Worm (Caenorhabditis elegans) whole organism, L4 larva: ENCODE results near the gene crm-1.

Source experiments
- D1046.2 ChIP-seq: fragments of 200-800 bp; sonication (Bioruptor generic); IDR thresholded peaks from 2 replicates; pipeline ENCODE4 v1.3.6; 2022; ENCODE audit warnings: missing genetic modification characterization, missing compliant biosample characterization
- F26F4.8 ChIP-seq: fragments of 200-800 bp; sonication (Bioruptor generic); conservative IDR thresholded peaks from 2 replicates; pipeline ENCODE4 v1.3.6; 2022; ENCODE audit warnings: missing genetic modification characterization, missing compliant biosample characterization
- F37D6.2 ChIP-seq: sonication (generic microtip); optimal IDR thresholded peaks from 2 replicates; lab custom pipeline; 2016; ENCODE audit warnings: mild to moderate bottlenecking, missing genetic modification characterization, missing compliant biosample characterization
- F44E2.7 ChIP-seq: fragments of 200-800 bp; sonication (Bioruptor generic); IDR thresholded peaks from 2 replicates; pipeline ENCODE4 v2.1.2; 2022; ENCODE audit warnings: missing genetic modification characterization, missing compliant biosample characterization
- R02D3.7 ChIP-seq: fragments of 150-350 bp; sonication (generic microtip); optimal IDR thresholded peaks from 3 replicates; lab custom pipeline; 2014; ENCODE audit warnings: missing biosample characterization, missing genetic modification characterization
- T20F7.1 ChIP-seq: fragments of 200-800 bp; sonication (Bioruptor generic); optimal IDR thresholded peaks from 2 replicates; lab custom pipeline; 2018; ENCODE audit warnings: mild to moderate bottlenecking, missing genetic modification characterization, missing compliant biosample characterization
- T26A8.4 ChIP-seq: fragments of 200-800 bp; sonication (Bioruptor generic); IDR thresholded peaks from 2 replicates; pipeline ENCODE4 v1.3.6; 2022; ENCODE audit warnings: missing genetic modification characterization, missing compliant biosample characterization
- Y105C5A.15 ChIP-seq: fragments of 200-800 bp; sonication (Bioruptor generic); IDR thresholded peaks from 2 replicates; pipeline ENCODE4 v1.3.6; 2022; ENCODE audit warnings: missing genetic modification characterization, missing compliant biosample characterization
- Y5F2A.4 ChIP-seq: fragments of 200-800 bp; sonication (Bioruptor generic); optimal IDR thresholded peaks from 2 replicates; lab custom pipeline; 2018; ENCODE audit warnings: mild to moderate bottlenecking, missing genetic modification characterization, missing compliant biosample characterization
- Y75B8A.6 ChIP-seq: fragments of 200-800 bp; sonication (Bioruptor generic); IDR thresholded peaks from 2 replicates; pipeline ENCODE4 v1.3.6; 2022; ENCODE audit warnings: missing genetic modification reagents, missing genetic modification characterization, missing compliant biosample characterization
- attf-4 ChIP-seq: sonication (generic microtip); optimal IDR thresholded peaks from 3 replicates; lab custom pipeline; 2017; ENCODE audit warnings: missing biosample characterization, missing genetic modification characterization
- ceh-32 ChIP-seq: sonication (generic microtip); optimal IDR thresholded peaks from 2 replicates; lab custom pipeline; 2016; ENCODE audit warnings: mild to moderate bottlenecking, missing genetic modification characterization, missing compliant biosample characterization; ENCODE audit not compliant: poor library complexity
- ceh-62 ChIP-seq: sonication (generic microtip); optimal IDR thresholded peaks from 2 replicates; lab custom pipeline; 2017; ENCODE audit warnings: missing biosample characterization, missing genetic modification characterization
- ctbp-1 ChIP-seq: fragments of 200-800 bp; sonication (Bioruptor generic); IDR thresholded peaks from 2 replicates; pipeline ENCODE4 v1.3.6; 2022; ENCODE audit warnings: missing genetic modification reagents, missing genetic modification characterization, missing compliant biosample characterization
- daf-12 ChIP-seq: fragments of 150-350 bp; optimal IDR thresholded peaks from 2 replicates; lab custom pipeline; 2014; ENCODE audit warnings: missing biosample characterization, missing genetic modification reagents, missing genetic modification characterization
- dmd-6 ChIP-seq: fragments of 200-800 bp; sonication (Bioruptor generic); IDR thresholded peaks from 2 replicates; pipeline ENCODE4 v1.3.6; 2022; ENCODE audit warnings: missing genetic modification reagents, missing genetic modification characterization, missing compliant biosample characterization
- dmd-8 ChIP-seq: fragments of 200-800 bp; sonication (Bioruptor generic); IDR thresholded peaks from 2 replicates; pipeline ENCODE4 v1.3.6; 2022; ENCODE audit warnings: missing genetic modification characterization, missing compliant biosample characterization
- gei-8 ChIP-seq: fragments of 200-800 bp; sonication (Bioruptor generic); optimal IDR thresholded peaks from 2 replicates; lab custom pipeline; 2018; ENCODE audit warnings: mild to moderate bottlenecking, missing genetic modification characterization, missing compliant biosample characterization
- hlh-30 ChIP-seq: sonication (generic microtip); optimal IDR thresholded peaks from 2 replicates; lab custom pipeline; 2017; ENCODE audit warnings: antibody characterized with exemption, mild to moderate bottlenecking, missing genetic modification characterization, missing compliant biosample characterization; ENCODE audit not compliant: insufficient read depth
- lin-1 ChIP-seq: fragments of 200-800 bp; sonication (Bioruptor generic); IDR thresholded peaks from 2 replicates; pipeline ENCODE4 v1.3.6; 2022; ENCODE audit warnings: missing genetic modification reagents, missing genetic modification characterization, missing compliant biosample characterization
- lin-15B ChIP-seq: fragments of 150-350 bp; sonication (generic microtip); optimal IDR thresholded peaks from 3 replicates; lab custom pipeline; 2014; ENCODE audit warnings: missing biosample characterization, missing genetic modification characterization
- mep-1 ChIP-seq: fragments of 150-350 bp; sonication (generic microtip); optimal IDR thresholded peaks from 3 replicates; lab custom pipeline; 2014; ENCODE audit warnings: missing biosample characterization, missing genetic modification characterization
- mxl-2 ChIP-seq: fragments of 200-800 bp; sonication (Bioruptor generic); conservative IDR thresholded peaks from 2 replicates; pipeline ENCODE4 v1.3.6; 2022; ENCODE audit warnings: missing genetic modification reagents, missing genetic modification characterization, missing compliant biosample characterization
- mxl-3 ChIP-seq: fragments of 200-800 bp; sonication (Bioruptor generic); optimal IDR thresholded peaks from 2 replicates; lab custom pipeline; 2018; ENCODE audit warnings: mild to moderate bottlenecking, missing genetic modification characterization, missing compliant biosample characterization
- nhr-11 ChIP-seq: fragments of 150-350 bp; optimal IDR thresholded peaks from 2 replicates; lab custom pipeline; 2014; ENCODE audit warnings: missing biosample characterization, missing genetic modification characterization
- nhr-111 ChIP-seq: fragments of 200-800 bp; sonication (Bioruptor generic); optimal IDR thresholded peaks from 2 replicates; lab custom pipeline; 2018; ENCODE audit warnings: mild to moderate bottlenecking, missing genetic modification characterization, missing compliant biosample characterization
- nhr-25 ChIP-seq: sonication (generic microtip); optimal IDR thresholded peaks from 2 replicates; lab custom pipeline; 2017; ENCODE audit warnings: missing genetic modification characterization, mild to moderate bottlenecking, missing compliant biosample characterization, antibody characterized with exemption, moderate library complexity, borderline replicate concordance; ENCODE audit not compliant: insufficient read depth
- nhr-28 ChIP-seq: fragments of 150-350 bp; optimal IDR thresholded peaks from 2 replicates; lab custom pipeline; 2014; ENCODE audit warnings: missing biosample characterization, missing genetic modification characterization
- nhr-41 ChIP-seq: fragments of 200-800 bp; sonication (Bioruptor generic); IDR thresholded peaks from 2 replicates; pipeline ENCODE4 v1.3.6; 2022; ENCODE audit warnings: missing genetic modification reagents, missing genetic modification characterization, missing compliant biosample characterization
- nhr-42 ChIP-seq: fragments of 200-800 bp; sonication (Bioruptor generic); IDR thresholded peaks from 2 replicates; pipeline ENCODE4 v1.3.6; 2022; ENCODE audit warnings: missing genetic modification characterization, missing compliant biosample characterization
- nhr-76 ChIP-seq: fragments of 150-350 bp; optimal IDR thresholded peaks from 2 replicates; lab custom pipeline; 2014; ENCODE audit warnings: missing biosample characterization, missing genetic modification characterization
- nhr-77 ChIP-seq: fragments of 150-350 bp; optimal IDR thresholded peaks from 2 replicates; lab custom pipeline; 2014; ENCODE audit warnings: missing biosample characterization, missing genetic modification characterization
- php-3 ChIP-seq: fragments of 200-800 bp; sonication (Bioruptor generic); IDR thresholded peaks from 2 replicates; pipeline ENCODE4 v1.3.6; 2022; ENCODE audit warnings: missing genetic modification reagents, missing genetic modification characterization, missing compliant biosample characterization
- pqm-1 ChIP-seq: sonication (generic microtip); optimal IDR thresholded peaks from 2 replicates; lab custom pipeline; 2017; ENCODE audit warnings: missing biosample characterization, missing genetic modification characterization
- saeg-2 ChIP-seq: fragments of 200-800 bp; sonication (Bioruptor generic); IDR thresholded peaks from 2 replicates; pipeline ENCODE4 v1.3.6; 2022; ENCODE audit warnings: missing genetic modification reagents, missing genetic modification characterization, missing compliant biosample characterization
- snpc-4 ChIP-seq: fragments of 150-350 bp; optimal IDR thresholded peaks from 2 replicates; lab custom pipeline; 2014; ENCODE audit warnings: missing biosample characterization, missing genetic modification characterization
- spr-3 ChIP-seq: fragments of 200-800 bp; sonication (Bioruptor generic); optimal IDR thresholded peaks from 2 replicates; lab custom pipeline; 2018; ENCODE audit warnings: mild to moderate bottlenecking, missing genetic modification characterization, missing compliant biosample characterization
- tra-1 ChIP-seq: fragments of 200-800 bp; sonication (Bioruptor generic); IDR thresholded peaks from 2 replicates; pipeline ENCODE4 v1.3.6; 2022; ENCODE audit warnings: missing genetic modification reagents, missing genetic modification characterization, missing compliant biosample characterization
- unc-39 ChIP-seq: sonication (generic microtip); optimal IDR thresholded peaks from 2 replicates; lab custom pipeline; 2017; ENCODE audit warnings: missing biosample characterization, missing genetic modification characterization
- unc-62 ChIP-seq, 3 experiments: fragments of 150-350 bp in 1 of 3; sonication (generic microtip); optimal IDR thresholded peaks in 2 of 3; peaks in 1 of 3; 1 replicate in 1 of 3; 2 replicates in 2 of 3; lab custom pipeline; 2014 to 2017; ENCODE audit warnings: missing biosample characterization in 3 of 3, missing genetic modification characterization in 3 of 3, missing genetic modification reagents in 3 of 3, missing genotype in 1 of 3
- vab-7 ChIP-seq: fragments of 200-800 bp; sonication (Bioruptor generic); IDR thresholded peaks from 2 replicates; pipeline ENCODE4 v1.3.6; 2022; ENCODE audit warnings: missing genetic modification reagents, missing genetic modification characterization, missing compliant biosample characterization
- zfp-3 ChIP-seq: fragments of 200-800 bp; sonication (Bioruptor generic); conservative IDR thresholded peaks from 2 replicates; pipeline ENCODE4 v1.3.6; 2022; ENCODE audit warnings: missing genetic modification reagents, missing genetic modification characterization, missing compliant biosample characterization
- zip-11 ChIP-seq: fragments of 200-800 bp; sonication (Bioruptor generic); IDR thresholded peaks from 2 replicates; pipeline ENCODE4 v1.3.6; 2022; ENCODE audit warnings: missing genetic modification characterization, missing compliant biosample characterization
- ztf-11 ChIP-seq: fragments of 150-350 bp; optimal IDR thresholded peaks from 2 replicates; lab custom pipeline; 2014; ENCODE audit warnings: missing biosample characterization, missing genetic modification characterization

Gene crm-1

DNA sequence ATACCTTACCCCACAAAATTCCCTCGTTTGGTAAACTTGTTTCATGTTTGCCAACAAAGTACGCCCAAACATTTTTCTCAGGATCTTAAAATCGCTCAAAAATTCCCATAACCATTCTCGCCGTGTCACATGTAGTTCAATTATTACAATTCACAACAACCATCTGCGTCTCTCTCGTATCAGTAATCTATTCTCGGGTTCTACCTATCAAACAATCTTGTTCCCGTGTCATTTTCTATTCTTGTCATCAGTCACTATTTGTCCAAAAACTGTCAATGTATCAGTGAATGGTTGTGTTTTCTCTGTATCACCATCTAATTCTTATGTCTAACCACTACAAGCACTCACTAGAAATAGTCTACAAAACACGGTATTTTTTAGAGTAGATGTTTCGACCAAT is 39.3 kb upstream of the crm-1 start (continued):
- TF ChIP-seq Y105C5A.15 (GFP tag; lab: Robert Waterston, UW) (no peak), dmd-8 (GFP tag; lab: Robert Waterston, UW) (no peak), ceh-62 (tag; lab: Kevin White, UChicago) (no peak), pqm-1 (tag; lab: Kevin White, UChicago) (peak; percentile 38), gei-8 (no peak), T20F7.1 (GFP tag; lab: Kevin White, UChicago) (peak; percentile 56), lin-15B (tag; lab: Kevin White, UChicago) (no peak), zip-11 (no peak), zfp-3 (GFP tag; lab: Robert Waterston, UW) (0 out of 2 replicates have a peak, but pooled peaks have one; percentile 29), ztf-11 (tag; lab: Kevin White, UChicago) (no peak), mxl-3 (GFP tag; lab: Kevin White, UChicago) (peak; percentile 72), R02D3.7 (tag; lab: Kevin White, UChicago) (no peak), lin-1 (no peak), daf-12 (tag; lab: Kevin White, UChicago) (no peak), nhr-76 (tag; lab: Kevin White, UChicago) (no peak), F37D6.2 (no peak), mep-1 (tag; lab: Kevin White, UChicago) (peak; percentile 33), unc-62 (GFP tag; optimal IDR thresholded peaks at IDR 0.05 in 1 of 2; lab: Kevin White, UChicago) (peak in 1 of 2 experiments; percentile 42), unc-62 (tag; optimal IDR thresholded peaks at IDR 0.05; lab: Kevin White, UChicago) (no peak)

DNA sequence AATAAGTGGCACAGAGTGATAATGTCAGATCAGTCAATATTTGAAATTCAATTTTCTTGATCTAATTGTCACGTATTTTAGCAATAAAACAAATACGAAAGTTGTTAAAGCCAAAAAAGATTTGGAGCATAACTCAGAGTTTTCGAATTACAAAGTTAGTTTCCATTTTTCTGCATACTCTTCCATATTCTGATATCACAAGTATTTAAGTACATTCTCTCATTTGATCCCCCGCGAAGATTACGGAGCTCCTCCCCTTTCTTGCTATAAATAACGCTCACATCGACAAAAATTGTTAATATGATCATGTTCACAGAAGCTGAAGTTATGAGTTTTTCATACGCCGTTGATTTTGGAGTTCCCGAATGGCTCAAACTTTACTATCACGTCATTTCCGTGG is 36.3 kb upstream of the crm-1 start, which contains the start of gene sri-20:
TSS of gene sri-20 (plus strand) at position 301 of the 400 bp plus-strand sequence.
- TF ChIP-seq Y105C5A.15 (GFP tag; lab: Robert Waterston, UW) = no peak
- no peak for TF ChIP-seq nhr-25 (tag; lab: Kevin White, UChicago)
- TF ChIP-seq gei-8 = no peak
- no peak for TF ChIP-seq spr-3
- TF ChIP-seq attf-4 = no peak
- no peak for TF ChIP-seq nhr-42 (GFP tag; lab: Robert Waterston, UW)
- TF ChIP-seq F26F4.8 (GFP tag; lab: Robert Waterston, UW) = no peak
- no peak for TF ChIP-seq zfp-3 (GFP tag; lab: Robert Waterston, UW)
- TF ChIP-seq nhr-77 (tag; lab: Kevin White, UChicago) = no peak
- no peak for TF ChIP-seq dmd-8 (GFP tag; lab: Robert Waterston, UW)
- no peak for TF ChIP-seq Y75B8A.6 (GFP tag; lab: Robert Waterston, UW)
- no peak for TF ChIP-seq hlh-30 (tag; lab: Kevin White, UChicago)

DNA sequence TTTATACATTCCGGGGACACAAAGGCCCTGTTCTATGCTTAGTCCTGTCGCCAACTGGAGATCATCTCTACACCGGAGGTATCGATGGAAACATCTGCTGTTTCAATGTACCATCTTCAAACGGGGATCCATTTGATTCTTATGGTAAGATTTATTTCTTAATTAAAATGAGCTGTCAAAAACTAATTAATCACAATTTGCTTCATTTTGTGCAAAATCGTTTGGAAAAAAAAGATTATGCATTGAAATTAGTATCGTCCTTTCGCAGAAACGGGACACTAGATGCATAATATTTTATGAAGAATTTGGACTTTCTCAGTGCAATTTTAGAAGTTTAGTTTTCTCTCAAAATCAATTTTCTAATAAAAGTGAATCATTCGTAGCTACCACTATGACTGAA is 31.9 kb upstream of the crm-1 start:
- TF ChIP-seq ctbp-1 (GFP tag; lab: Robert Waterston, UW) = no peak
- TF ChIP-seq unc-62 (GFP tag; optimal IDR thresholded peaks at IDR 0.05 in 1 of 2; lab: Kevin White, UChicago) = peak in 1 of 2 experiments; percentile 93
- TF ChIP-seq unc-62 (tag; optimal IDR thresholded peaks at IDR 0.05; lab: Kevin White, UChicago) = no peak

DNA sequence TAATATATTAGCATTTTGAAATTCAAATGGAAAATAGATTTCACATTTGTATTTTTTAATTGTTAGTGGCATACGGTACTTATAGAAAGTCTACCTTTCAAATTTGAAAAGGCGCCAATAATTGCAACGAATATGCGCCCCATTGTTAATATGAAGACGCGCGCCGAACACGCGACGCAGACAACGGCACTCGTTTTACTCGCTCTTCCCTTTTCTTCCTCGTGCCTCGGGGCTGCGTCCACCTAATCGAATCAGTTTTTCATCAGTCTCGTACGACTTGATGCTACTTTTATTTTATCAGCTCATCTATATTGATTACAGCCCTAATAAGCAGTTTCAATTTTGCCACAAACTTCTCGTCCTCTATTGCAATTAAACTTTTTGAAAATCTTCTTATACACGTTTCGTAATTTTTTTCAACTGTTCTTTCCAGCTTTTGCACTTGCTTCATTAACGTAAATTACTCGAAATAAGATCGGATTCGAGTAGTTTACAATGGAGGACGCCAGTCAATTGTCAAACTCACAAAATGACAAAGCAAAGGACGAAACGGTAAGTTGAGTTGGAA is 30.0 kb upstream of the crm-1 start, which contains the start of gene cash-1:
TSS of gene cash-1 (plus strand) at position 432 of the 568 bp plus-strand sequence.
- TF ChIP-seq nhr-41 (GFP tag; lab: Robert Waterston, UW) (no peak), D1046.2 (no peak), T20F7.1 (GFP tag; lab: Kevin White, UChicago) (peak; percentile 1), nhr-42 (GFP tag; lab: Robert Waterston, UW) (no peak), ceh-32 (tag; lab: Kevin White, UChicago) (no peak), unc-39 (tag; lab: Kevin White, UChicago) (no peak), saeg-2 (no peak), mep-1 (tag; lab: Kevin White, UChicago) (peak; percentile 66), ctbp-1 (GFP tag; lab: Robert Waterston, UW) (no peak), nhr-28 (tag; lab: Kevin White, UChicago) (peak; percentile 38), vab-7 (GFP tag; lab: Robert Waterston, UW) (no peak), nhr-77 (tag; lab: Kevin White, UChicago) (peak; percentile 29), mxl-2 (no peak), nhr-111 (no peak), tra-1 (GFP tag; lab: Robert Waterston, UW) (no peak), php-3 (no peak), T26A8.4 (GFP tag; lab: Robert Waterston, UW) (no peak), F44E2.7 (GFP tag; lab: Robert Waterston, UW) (no peak), snpc-4 (tag; lab: Kevin White, UChicago) (no peak), Y5F2A.4 (no peak), dmd-6 (GFP tag; lab: Robert Waterston, UW) (peak; percentile 56), nhr-11 (tag; lab: Kevin White, UChicago) (no peak)
